Worm (Caenorhabditis elegans): Measurements from ENCODE around the gene C09H5.7.

ce11 chrV:8058359-8058758, 26.7 kb downstream of the C09H5.7 start, which contains the start of gene str-138:
- TF ChIP-seq egl-27 (tag; optimal IDR thresholded peaks at IDR 0.05) (no peak), nhr-11 (tag; optimal IDR thresholded peaks at IDR 0.05) (no peak), spr-3 (GFP tag; optimal IDR thresholded peaks at IDR 0.05) (no peak), ctbp-1 (GFP tag; IDR thresholded peaks at IDR 0.05) (no peak), lin-39 (tag; optimal IDR thresholded peaks at IDR 0.05) (no peak), snpc-4 (tag; optimal IDR thresholded peaks at IDR 0.05) (no peak), aly-2 (tag; optimal IDR thresholded peaks at IDR 0.05) (no peak), ceh-82 (tag; optimal IDR thresholded peaks at IDR 0.05) (no peak)
